Worm (Caenorhabditis elegans) whole organism, L1 larva: ENCODE results near the gene cpna-4.
A peak's percentile ranks its signal among the peaks of the same experiment; 100 is the strongest.

Source experiments
- C34B4.2 ChIP-seq: sonication (generic microtip); optimal IDR thresholded peaks from 2 replicates; lab custom pipeline; 2017; ENCODE audit warnings: mild to moderate bottlenecking, missing genetic modification characterization, missing compliant biosample characterization
- Y116A8C.19 ChIP-seq: sonication (generic microtip); optimal IDR thresholded peaks from 2 replicates; lab custom pipeline; 2016; ENCODE audit warnings: missing compliant biosample characterization, missing genetic modification characterization, borderline replicate concordance
- alr-1 ChIP-seq: fragments of 200-800 bp; sonication (Bioruptor generic); optimal IDR thresholded peaks from 2 replicates; lab custom pipeline; 2018; ENCODE audit warnings: borderline replicate concordance, mild to moderate bottlenecking, missing genetic modification characterization, missing compliant biosample characterization
- blmp-1 ChIP-seq: fragments of 150-350 bp; optimal IDR thresholded peaks from 2 replicates; lab custom pipeline; 2014; ENCODE audit warnings: missing biosample characterization, missing genetic modification characterization
- ceh-90 ChIP-seq: sonication (generic microtip); optimal IDR thresholded peaks from 2 replicates; lab custom pipeline; 2016; ENCODE audit warnings: missing genetic modification characterization, missing compliant biosample characterization
- egl-13 ChIP-seq: sonication (generic microtip); optimal IDR thresholded peaks from 2 replicates; lab custom pipeline; 2016; ENCODE audit warnings: missing genotype, missing genetic modification reagents, missing genetic modification characterization, missing compliant biosample characterization
- egl-27 ChIP-seq, 2 experiments: fragments of 150-350 bp in 1 of 2; sonication (generic microtip); optimal IDR thresholded peaks; 3 replicates each; lab custom pipeline; 2017 to 2018; ENCODE audit warnings: missing biosample characterization in 2 of 2, missing genetic modification characterization in 2 of 2, missing genetic modification reagents in 2 of 2
- elt-2 ChIP-seq: sonication (generic microtip); optimal IDR thresholded peaks from 2 replicates; lab custom pipeline; 2016; ENCODE audit warnings: missing genetic modification characterization, mild to moderate bottlenecking, inconsistent platforms, missing compliant biosample characterization, missing genetic modification reagents
- fkh-10 ChIP-seq: sonication (generic microtip); optimal IDR thresholded peaks from 2 replicates; lab custom pipeline; 2017; ENCODE audit warnings: missing biosample characterization, missing genetic modification reagents, missing genetic modification characterization
- fos-1 ChIP-seq: fragments of 150-350 bp; optimal IDR thresholded peaks from 2 replicates; lab custom pipeline; 2014; ENCODE audit warnings: missing biosample characterization, missing genetic modification characterization
- grh-1 ChIP-seq: fragments of 200-800 bp; sonication (Bioruptor generic); IDR thresholded peaks from 2 replicates; pipeline ENCODE4 v1.3.6; 2022; ENCODE audit warnings: missing genetic modification reagents, missing genetic modification characterization, missing compliant biosample characterization
- hlh-17 ChIP-seq: fragments of 200-800 bp; sonication (Bioruptor generic); optimal IDR thresholded peaks from 2 replicates; lab custom pipeline; 2018; ENCODE audit warnings: missing genetic modification characterization, mild to moderate bottlenecking, missing compliant biosample characterization, moderate library complexity, borderline replicate concordance
- hpl-2 ChIP-seq: fragments of 150-350 bp; optimal IDR thresholded peaks from 2 replicates; lab custom pipeline; 2014; ENCODE audit warnings: missing biosample characterization, missing genetic modification reagents, missing genetic modification characterization
- isw-1 ChIP-seq: fragments of 200-800 bp; sonication (Bioruptor generic); IDR thresholded peaks from 2 replicates; pipeline ENCODE4 v1.3.6; 2022; ENCODE audit warnings: missing genetic modification characterization, missing compliant biosample characterization
- lir-3 ChIP-seq: sonication (generic microtip); optimal IDR thresholded peaks from 2 replicates; lab custom pipeline; 2016; ENCODE audit warnings: mild to moderate bottlenecking, missing genetic modification characterization, moderate library complexity, missing compliant biosample characterization; ENCODE audit not compliant: poor library complexity
- lsy-2 ChIP-seq, 2 experiments: fragments of 150-350 bp; optimal IDR thresholded peaks; 2 replicates each; lab custom pipeline; 2014; ENCODE audit warnings: missing biosample characterization in 2 of 2, missing genetic modification characterization in 2 of 2
- nhr-20 ChIP-seq: sonication (generic microtip); optimal IDR thresholded peaks from 2 replicates; lab custom pipeline; 2016; ENCODE audit warnings: mild to moderate bottlenecking, missing genetic modification characterization, missing compliant biosample characterization
- nhr-47 ChIP-seq: sonication (generic microtip); optimal IDR thresholded peaks from 2 replicates; lab custom pipeline; 2016; ENCODE audit warnings: mild to moderate bottlenecking, missing genetic modification characterization, moderate library complexity, missing compliant biosample characterization
- nhr-71 ChIP-seq: sonication (generic microtip); optimal IDR thresholded peaks from 2 replicates; lab custom pipeline; 2016; ENCODE audit warnings: mild to moderate bottlenecking, missing genetic modification characterization, moderate library complexity, missing compliant biosample characterization
- nhr-84 ChIP-seq: sonication (generic microtip); optimal IDR thresholded peaks from 2 replicates; lab custom pipeline; 2017; ENCODE audit warnings: missing biosample characterization, missing genetic modification characterization
- nhr-85 ChIP-seq: sonication (generic microtip); peaks from one replicate; lab custom pipeline; 2016; ENCODE audit warnings: missing genetic modification characterization, inconsistent platforms, missing compliant biosample characterization
- pag-3 ChIP-seq: sonication (generic microtip); optimal IDR thresholded peaks from 2 replicates; lab custom pipeline; 2017; ENCODE audit warnings: missing genetic modification characterization, mild to moderate bottlenecking, missing compliant biosample characterization, antibody characterized with exemption, borderline replicate concordance; ENCODE audit not compliant: insufficient read depth
- rnt-1 ChIP-seq: sonication (generic microtip); optimal IDR thresholded peaks from 2 replicates; lab custom pipeline; 2016; ENCODE audit warnings: mild to moderate bottlenecking, missing genetic modification characterization, moderate library complexity, missing compliant biosample characterization
- snpc-4 ChIP-seq: fragments of 150-350 bp; optimal IDR thresholded peaks from 2 replicates; lab custom pipeline; 2014; ENCODE audit warnings: missing biosample characterization, missing genetic modification characterization
- sup-37 ChIP-seq: fragments of 200-800 bp; sonication (Bioruptor generic); optimal IDR thresholded peaks from 2 replicates; lab custom pipeline; 2018; ENCODE audit warnings: mild to moderate bottlenecking, missing genetic modification characterization, missing compliant biosample characterization
- tlp-1 ChIP-seq: fragments of 150-350 bp; optimal IDR thresholded peaks from 2 replicates; lab custom pipeline; 2014; ENCODE audit warnings: missing biosample characterization, missing genetic modification characterization
- unc-130 ChIP-seq: fragments of 150-350 bp; optimal IDR thresholded peaks from 2 replicates; lab custom pipeline; 2017; ENCODE audit warnings: missing biosample characterization, missing genetic modification characterization, inconsistent platforms
- unc-30 ChIP-seq: sonication (generic microtip); optimal IDR thresholded peaks from 2 replicates; lab custom pipeline; 2017; ENCODE audit warnings: missing biosample characterization, missing genetic modification characterization
- unc-62 ChIP-seq: fragments of 150-350 bp; optimal IDR thresholded peaks from 2 replicates; lab custom pipeline; 2014; ENCODE audit warnings: missing biosample characterization, missing genetic modification reagents, missing genetic modification characterization
- unc-86 ChIP-seq: sonication (generic microtip); optimal IDR thresholded peaks from 2 replicates; lab custom pipeline; 2016; ENCODE audit warnings: missing genetic modification characterization, missing compliant biosample characterization
- unc-98 ChIP-seq: fragments of 200-800 bp; sonication (Bioruptor generic); IDR thresholded peaks from 2 replicates; pipeline ENCODE4 v1.3.6; 2022; ENCODE audit warnings: missing genetic modification characterization, missing compliant biosample characterization
- zag-1 ChIP-seq: fragments of 150-350 bp; optimal IDR thresholded peaks from 2 replicates; lab custom pipeline; 2014; ENCODE audit warnings: missing biosample characterization, missing genetic modification characterization
- zip-4 ChIP-seq: fragments of 200-800 bp; sonication (Bioruptor generic); optimal IDR thresholded peaks from 2 replicates; lab custom pipeline; 2018; ENCODE audit warnings: mild to moderate bottlenecking, missing genetic modification characterization, moderate library complexity, missing compliant biosample characterization
- ztf-11 ChIP-seq, 2 experiments: sonication (generic microtip); optimal IDR thresholded peaks; 2 replicates each; lab custom pipeline; 2016 to 2017; ENCODE audit warnings: missing genetic modification characterization in 2 of 2, missing biosample characterization in 1 of 2, missing compliant biosample characterization in 1 of 2

The cpna-4 gene

ce11 chrIV:15336778-15337177 is 24.6 kb upstream of the cpna-4 start, which contains the start of gene irld-59 (continued):
- no peak for TF ChIP-seq nhr-84 (tag; lab: Kevin White, UChicago)
- TF ChIP-seq nhr-71 (tag; lab: Kevin White, UChicago): no peak
- TF ChIP-seq grh-1: no peak
- no peak for TF ChIP-seq ceh-90

- no peak for TF ChIP-seq Y116A8C.19 (tag; lab: Kevin White, UChicago)
- TF ChIP-seq isw-1 (GFP tag; lab: Robert Waterston, UW): no peak
- no peak for TF ChIP-seq ztf-11 (tag; optimal IDR thresholded peaks at IDR 0.05; lab: Kevin White, UChicago)
- TF ChIP-seq nhr-85 (tag; lab: Kevin White, UChicago): peak; percentile 44
- TF ChIP-seq unc-86: peak; percentile 13
Observed at ce11 chrIV:15361884-15362283, 540 bp downstream of the cpna-4 start.

ce11 chrIV:15377473-15377872 is 16.1 kb downstream of the cpna-4 start:
- TF ChIP-seq zip-4: no peak
- no peak for TF ChIP-seq rnt-1 (tag; lab: Kevin White, UChicago)
- no peak for TF ChIP-seq nhr-71 (tag; lab: Kevin White, UChicago)
- TF ChIP-seq egl-27 (tag; optimal IDR thresholded peaks at IDR 0.05; lab: Kevin White, UChicago): no peak
- TF ChIP-seq tlp-1 (tag; lab: Kevin White, UChicago): no peak
- TF ChIP-seq nhr-20 (tag; lab: Kevin White, UChicago): no peak
- TF ChIP-seq, all 84 proteins: peak for 0

- TF ChIP-seq sup-37 (GFP tag; lab: Kevin White, UChicago) (no peak), rnt-1 (tag; lab: Kevin White, UChicago) (no peak), unc-30 (no peak), hlh-17 (GFP tag; lab: Kevin White, UChicago) (no peak), egl-13 (no peak)
Observed at ce11 chrIV:15378160-15378559, 16.8 kb downstream of the cpna-4 start, which contains the start of gene Y73F8A.20. TSS of gene Y73F8A.20 (plus strand) at chrIV:15378460.

- no peak for TF ChIP-seq lir-3 (tag; lab: Kevin White, UChicago)
- TF ChIP-seq elt-2 (tag; lab: Kevin White, UChicago): no peak
- no peak for TF ChIP-seq nhr-47 (tag; lab: Kevin White, UChicago)
- TF ChIP-seq snpc-4 (tag; lab: Kevin White, UChicago): no peak
- TF ChIP-seq fos-1 (tag; lab: Kevin White, UChicago): no peak
- TF ChIP-seq hlh-17 (GFP tag; lab: Kevin White, UChicago): no peak
- no peak for TF ChIP-seq zag-1 (tag; lab: Kevin White, UChicago)
- no peak for TF ChIP-seq lsy-2 (tag; optimal IDR thresholded peaks at IDR 0.05; lab: Kevin White, UChicago)
- no peak for TF ChIP-seq C34B4.2 (tag; lab: Kevin White, UChicago)
- no peak for TF ChIP-seq tlp-1 (tag; lab: Kevin White, UChicago)
- TF ChIP-seq hpl-2 (GFP tag; lab: Kevin White, UChicago): no peak
- TF ChIP-seq fkh-10 (GFP tag; lab: Kevin White, UChicago): no peak
- no peak for TF ChIP-seq alr-1 (tag; lab: Kevin White, UChicago)
- TF ChIP-seq pag-3: no peak
- TF ChIP-seq unc-62 (GFP tag; lab: Kevin White, UChicago): no peak
- TF ChIP-seq unc-98 (GFP tag; lab: Robert Waterston, UW): no peak
- no peak for TF ChIP-seq blmp-1 (tag; lab: Kevin White, UChicago)
- TF ChIP-seq sup-37 (GFP tag; lab: Kevin White, UChicago): no peak
- TF ChIP-seq unc-130 (tag; lab: Kevin White, UChicago): no peak
Observed at ce11 chrIV:15381826-15382225, 20.5 kb downstream of the cpna-4 start.
